Worm (Caenorhabditis elegans) whole organism, L1 larva: ENCODE results near the gene lin-36.
A peak's percentile ranks its signal among the peaks of the same experiment; 100 is the strongest.

Experiments used
- C04F5.9 ChIP-seq: sonication (generic microtip); optimal IDR thresholded peaks from 2 replicates; lab custom pipeline; 2016; ENCODE audit warnings: missing genetic modification characterization, missing compliant biosample characterization
- C16A3.4 ChIP-seq: fragments of 150-350 bp; optimal IDR thresholded peaks from 2 replicates; lab custom pipeline; 2014; ENCODE audit warnings: missing biosample characterization, missing genetic modification characterization
- C34B4.2 ChIP-seq: sonication (generic microtip); optimal IDR thresholded peaks from 2 replicates; lab custom pipeline; 2017; ENCODE audit warnings: mild to moderate bottlenecking, missing genetic modification characterization, missing compliant biosample characterization
- Y116A8C.19 ChIP-seq: sonication (generic microtip); optimal IDR thresholded peaks from 2 replicates; lab custom pipeline; 2016; ENCODE audit warnings: missing compliant biosample characterization, missing genetic modification characterization, borderline replicate concordance
- alr-1 ChIP-seq: fragments of 200-800 bp; sonication (Bioruptor generic); optimal IDR thresholded peaks from 2 replicates; lab custom pipeline; 2018; ENCODE audit warnings: borderline replicate concordance, mild to moderate bottlenecking, missing genetic modification characterization, missing compliant biosample characterization
- aly-2 ChIP-seq: fragments of 150-350 bp; optimal IDR thresholded peaks from 2 replicates; lab custom pipeline; 2014; ENCODE audit warnings: missing biosample characterization, missing genetic modification characterization
- ama-1 ChIP-seq: fragments of 150-350 bp; optimal IDR thresholded peaks from 2 replicates; lab custom pipeline; 2014
- blmp-1 ChIP-seq: fragments of 150-350 bp; optimal IDR thresholded peaks from 2 replicates; lab custom pipeline; 2014; ENCODE audit warnings: missing biosample characterization, missing genetic modification characterization
- ceh-8 ChIP-seq: fragments of 200-800 bp; sonication (Bioruptor generic); optimal IDR thresholded peaks from 2 replicates; lab custom pipeline; 2018; ENCODE audit warnings: mild to moderate bottlenecking, missing genetic modification characterization, moderate library complexity, missing compliant biosample characterization
- ceh-82 ChIP-seq, 3 experiments: fragments of 150-350 bp in 1 of 3; sonication (generic microtip) in 2 of 3; optimal IDR thresholded peaks; 2 replicates each; lab custom pipeline; 2014 to 2017; ENCODE audit warnings: missing biosample characterization in 3 of 3, missing genetic modification characterization in 3 of 3
- ceh-88 ChIP-seq: fragments of 200-800 bp; sonication (Bioruptor generic); IDR thresholded peaks from 2 replicates; pipeline ENCODE4 v1.3.6; 2022; ENCODE audit warnings: missing genetic modification characterization, missing compliant biosample characterization
- ceh-90 ChIP-seq: sonication (generic microtip); optimal IDR thresholded peaks from 2 replicates; lab custom pipeline; 2016; ENCODE audit warnings: missing genetic modification characterization, missing compliant biosample characterization
- dpl-1 ChIP-seq, 3 experiments: fragments of 150-350 bp in 2 of 3; sonication (generic microtip) in 1 of 3; optimal IDR thresholded peaks; 2 replicates each; lab custom pipeline; 2014 to 2017; ENCODE audit warnings: missing biosample characterization in 3 of 3, missing genetic modification characterization in 3 of 3, missing genetic modification reagents in 3 of 3
- efl-3 ChIP-seq: fragments of 200-800 bp; sonication (Bioruptor generic); optimal IDR thresholded peaks from 2 replicates; lab custom pipeline; 2018; ENCODE audit warnings: mild to moderate bottlenecking, missing genetic modification characterization, missing compliant biosample characterization
- egl-13 ChIP-seq: sonication (generic microtip); optimal IDR thresholded peaks from 2 replicates; lab custom pipeline; 2016; ENCODE audit warnings: missing genotype, missing genetic modification reagents, missing genetic modification characterization, missing compliant biosample characterization
- egl-27 ChIP-seq, 2 experiments: fragments of 150-350 bp in 1 of 2; sonication (generic microtip); optimal IDR thresholded peaks; 3 replicates each; lab custom pipeline; 2017 to 2018; ENCODE audit warnings: missing biosample characterization in 2 of 2, missing genetic modification characterization in 2 of 2, missing genetic modification reagents in 2 of 2
- elt-3 ChIP-seq, 6 experiments: fragments of 150-350 bp in 1 of 6; sonication (generic microtip); optimal IDR thresholded peaks; 2 replicates each; lab custom pipeline; 2017 to 2018; ENCODE audit warnings: missing biosample characterization in 6 of 6, missing genetic modification characterization in 6 of 6, inconsistent platforms in 1 of 6
- ets-5 ChIP-seq: fragments of 200-800 bp; sonication (Bioruptor generic); IDR thresholded peaks from 2 replicates; pipeline ENCODE4 v1.3.6; 2022; ENCODE audit warnings: missing genetic modification characterization, missing compliant biosample characterization
- fos-1 ChIP-seq: fragments of 150-350 bp; optimal IDR thresholded peaks from 2 replicates; lab custom pipeline; 2014; ENCODE audit warnings: missing biosample characterization, missing genetic modification characterization
- grh-1 ChIP-seq: fragments of 200-800 bp; sonication (Bioruptor generic); IDR thresholded peaks from 2 replicates; pipeline ENCODE4 v1.3.6; 2022; ENCODE audit warnings: missing genetic modification reagents, missing genetic modification characterization, missing compliant biosample characterization
- hlh-17 ChIP-seq: fragments of 200-800 bp; sonication (Bioruptor generic); optimal IDR thresholded peaks from 2 replicates; lab custom pipeline; 2018; ENCODE audit warnings: missing genetic modification characterization, mild to moderate bottlenecking, missing compliant biosample characterization, moderate library complexity, borderline replicate concordance
- hlh-4 ChIP-seq: sonication (generic microtip); optimal IDR thresholded peaks from 2 replicates; lab custom pipeline; 2016; ENCODE audit warnings: mild to moderate bottlenecking, missing genetic modification characterization, missing compliant biosample characterization
- hpl-2 ChIP-seq: fragments of 150-350 bp; optimal IDR thresholded peaks from 2 replicates; lab custom pipeline; 2014; ENCODE audit warnings: missing biosample characterization, missing genetic modification reagents, missing genetic modification characterization
- irx-1 ChIP-seq: sonication (generic microtip); optimal IDR thresholded peaks from 2 replicates; lab custom pipeline; 2016; ENCODE audit warnings: missing genetic modification characterization, missing compliant biosample characterization
- isw-1 ChIP-seq: fragments of 200-800 bp; sonication (Bioruptor generic); IDR thresholded peaks from 2 replicates; pipeline ENCODE4 v1.3.6; 2022; ENCODE audit warnings: missing genetic modification characterization, missing compliant biosample characterization
- lin-15B ChIP-seq: fragments of 150-350 bp; sonication (generic microtip); optimal IDR thresholded peaks from 3 replicates; lab custom pipeline; 2014; ENCODE audit warnings: missing biosample characterization, missing genetic modification characterization
- lin-35 ChIP-seq, 2 experiments: fragments of 150-350 bp; optimal IDR thresholded peaks; 2 replicates each; lab custom pipeline; 2014; ENCODE audit warnings: missing biosample characterization in 2 of 2, missing genetic modification characterization in 2 of 2, missing genetic modification reagents in 2 of 2
- lin-39 ChIP-seq: fragments of 150-350 bp; optimal IDR thresholded peaks from 2 replicates; lab custom pipeline; 2014; ENCODE audit warnings: missing biosample characterization, missing genetic modification reagents, missing genetic modification characterization
- mdl-1 ChIP-seq, 2 experiments: fragments of 150-350 bp; optimal IDR thresholded peaks; 2 replicates each; lab custom pipeline; 2014 to 2017; ENCODE audit warnings: missing biosample characterization in 2 of 2, missing genetic modification characterization in 2 of 2, inconsistent platforms in 1 of 2
- mef-2 ChIP-seq: fragments of 150-350 bp; optimal IDR thresholded peaks from 2 replicates; lab custom pipeline; 2014; ENCODE audit warnings: missing biosample characterization, missing genetic modification characterization
- mep-1 ChIP-seq: fragments of 150-350 bp; optimal IDR thresholded peaks from 2 replicates; lab custom pipeline; 2014; ENCODE audit warnings: missing biosample characterization, missing genetic modification characterization
- nhr-19 ChIP-seq: fragments of 200-800 bp; sonication (Bioruptor generic); conservative IDR thresholded peaks from 2 replicates; pipeline ENCODE4 v1.3.6; 2022; ENCODE audit warnings: missing genetic modification characterization, missing compliant biosample characterization
- nhr-84 ChIP-seq: sonication (generic microtip); optimal IDR thresholded peaks from 2 replicates; lab custom pipeline; 2017; ENCODE audit warnings: missing biosample characterization, missing genetic modification characterization
- nhr-85 ChIP-seq: sonication (generic microtip); peaks from one replicate; lab custom pipeline; 2016; ENCODE audit warnings: missing genetic modification characterization, inconsistent platforms, missing compliant biosample characterization
- pag-3 ChIP-seq: sonication (generic microtip); optimal IDR thresholded peaks from 2 replicates; lab custom pipeline; 2017; ENCODE audit warnings: missing genetic modification characterization, mild to moderate bottlenecking, missing compliant biosample characterization, antibody characterized with exemption, borderline replicate concordance; ENCODE audit not compliant: insufficient read depth
- pax-3 ChIP-seq: fragments of 200-800 bp; sonication (Bioruptor generic); optimal IDR thresholded peaks from 2 replicates; lab custom pipeline; 2018; ENCODE audit warnings: mild to moderate bottlenecking, missing genetic modification characterization, moderate library complexity, missing compliant biosample characterization
- skn-1 ChIP-seq: fragments of 150-350 bp; optimal IDR thresholded peaks from 2 replicates; lab custom pipeline; 2014; ENCODE audit warnings: missing biosample characterization, missing genetic modification characterization
- sox-4 ChIP-seq: sonication (generic microtip); optimal IDR thresholded peaks from 2 replicates; lab custom pipeline; 2016; ENCODE audit warnings: missing genetic modification characterization, missing compliant biosample characterization
- sptf-1 ChIP-seq: fragments of 150-350 bp; optimal IDR thresholded peaks from 2 replicates; lab custom pipeline; 2014; ENCODE audit warnings: missing biosample characterization, missing genetic modification characterization
- swsn-7 ChIP-seq: sonication (generic microtip); optimal IDR thresholded peaks from 2 replicates; lab custom pipeline; 2016; ENCODE audit warnings: missing genetic modification characterization, missing compliant biosample characterization
- tbx-2 ChIP-seq: sonication (generic microtip); optimal IDR thresholded peaks from 2 replicates; lab custom pipeline; 2016; ENCODE audit warnings: missing genetic modification characterization, missing compliant biosample characterization
- unc-130 ChIP-seq: fragments of 150-350 bp; optimal IDR thresholded peaks from 2 replicates; lab custom pipeline; 2017; ENCODE audit warnings: missing biosample characterization, missing genetic modification characterization, inconsistent platforms
- unc-86 ChIP-seq: sonication (generic microtip); optimal IDR thresholded peaks from 2 replicates; lab custom pipeline; 2016; ENCODE audit warnings: missing genetic modification characterization, missing compliant biosample characterization
- vab-15 ChIP-seq: sonication (generic microtip); optimal IDR thresholded peaks from 2 replicates; lab custom pipeline; 2017; ENCODE audit warnings: missing genotype, mild to moderate bottlenecking, missing genetic modification characterization, missing compliant biosample characterization
- zip-4 ChIP-seq: fragments of 200-800 bp; sonication (Bioruptor generic); optimal IDR thresholded peaks from 2 replicates; lab custom pipeline; 2018; ENCODE audit warnings: mild to moderate bottlenecking, missing genetic modification characterization, moderate library complexity, missing compliant biosample characterization
- ztf-11 ChIP-seq, 2 experiments: sonication (generic microtip); optimal IDR thresholded peaks; 2 replicates each; lab custom pipeline; 2016 to 2017; ENCODE audit warnings: missing genetic modification characterization in 2 of 2, missing biosample characterization in 1 of 2, missing compliant biosample characterization in 1 of 2
- ztf-4 ChIP-seq: fragments of 150-350 bp; optimal IDR thresholded peaks from 2 replicates; lab custom pipeline; 2014; ENCODE audit warnings: missing biosample characterization, missing genetic modification characterization

The lin-36 gene

DNA sequence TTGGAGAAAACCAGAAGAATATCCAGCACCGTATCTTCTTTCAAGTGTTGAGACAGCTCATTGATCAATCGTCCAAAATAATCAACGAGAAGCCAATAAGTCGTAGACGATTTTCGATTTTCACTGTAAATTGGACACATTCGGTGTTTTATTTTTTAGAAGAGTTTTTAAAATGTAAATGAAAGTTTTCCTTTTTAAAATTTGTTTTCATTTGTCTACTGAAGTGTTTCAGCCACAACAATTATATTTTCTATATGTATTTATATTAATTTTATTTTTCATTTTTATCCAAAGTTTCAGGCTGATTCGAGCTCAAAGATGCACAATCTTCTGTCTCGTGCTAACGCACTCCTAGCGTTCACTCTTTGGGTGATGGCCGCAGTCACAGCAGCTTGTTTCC is 24.0 kb upstream of the lin-36 start, which contains the start of gene spcs-3:
Gene spcs-3 (plus strand): TSS at position 301 of the 400 bp plus-strand sequence.
- no peak for TF ChIP-seq mep-1 (tag; lab: Kevin White, UChicago)
- no peak for TF ChIP-seq hpl-2 (GFP tag; lab: Kevin White, UChicago)
- no peak for TF ChIP-seq ceh-90
- TF ChIP-seq lin-15B (tag; lab: Kevin White, UChicago), result no peak
- no peak for TF ChIP-seq dpl-1 (GFP tag; optimal IDR thresholded peaks at IDR 0.05; lab: Kevin White, UChicago)
- no peak for TF ChIP-seq skn-1
- no peak for TF ChIP-seq tbx-2 (tag; lab: Kevin White, UChicago)
- TF ChIP-seq egl-13 (tag; lab: Kevin White, UChicago), result no peak
- TF ChIP-seq mdl-1 (tag; optimal IDR thresholded peaks at IDR 0.05; lab: Kevin White, UChicago), result no peak
- TF ChIP-seq sox-4 (tag; lab: Kevin White, UChicago), result no peak
- no peak for TF ChIP-seq C34B4.2 (tag; lab: Kevin White, UChicago)
- TF ChIP-seq egl-27 (tag; optimal IDR thresholded peaks at IDR 0.05; lab: Kevin White, UChicago), result no peak
- no peak for TF ChIP-seq grh-1 (GFP tag; lab: Robert Waterston, UW)
- TF ChIP-seq efl-3 (GFP tag; lab: Kevin White, UChicago), result no peak
- no peak for TF ChIP-seq pax-3
- no peak for TF ChIP-seq irx-1 (tag; lab: Kevin White, UChicago)
- TF ChIP-seq C04F5.9 (tag; lab: Kevin White, UChicago), result no peak
- no peak for TF ChIP-seq nhr-85 (tag; lab: Kevin White, UChicago)

- TF ChIP-seq swsn-7 (tag; lab: Kevin White, UChicago) (no peak), aly-2 (tag; lab: Kevin White, UChicago) (no peak), unc-86 (no peak), hlh-4 (tag; lab: Kevin White, UChicago) (no peak), egl-27 (tag; optimal IDR thresholded peaks at IDR 0.05; lab: Kevin White, UChicago) (no peak), ceh-88 (GFP tag; lab: Robert Waterston, UW) (no peak), C16A3.4 (tag; lab: Kevin White, UChicago) (no peak), C34B4.2 (tag; lab: Kevin White, UChicago) (no peak), ztf-11 (tag; optimal IDR thresholded peaks at IDR 0.05; lab: Kevin White, UChicago) (no peak), vab-15 (no peak), lin-15B (tag; lab: Kevin White, UChicago) (no peak), fos-1 (tag; lab: Kevin White, UChicago) (no peak), mef-2 (tag; lab: Kevin White, UChicago) (no peak), ama-1 (lab: Kevin White, UChicago) (no peak), mep-1 (tag; lab: Kevin White, UChicago) (no peak), lin-39 (no peak)
Measured at ce11 chrIII:8044187-8044586, 23.5 kb upstream of the lin-36 start, which contains the start of gene K12H4.5. Gene K12H4.5, plus strand, starts transcription at chrIII:8044487.

ce11 chrIII:8043784-8044183 is 23.1 kb upstream of the lin-36 start:
- TF ChIP-seq elt-3 (tag; optimal IDR thresholded peaks at IDR 0.05; lab: Kevin White, UChicago) (peak; percentile 6 to 98 (median 74)), sptf-1 (tag; lab: Kevin White, UChicago) (no peak), fos-1 (tag; lab: Kevin White, UChicago) (peak; percentile 98), zip-4 (GFP tag; lab: Kevin White, UChicago) (peak; percentile 49), unc-86 (peak; percentile 94), swsn-7 (tag; lab: Kevin White, UChicago) (peak; percentile 95), alr-1 (tag; lab: Kevin White, UChicago) (no peak), mep-1 (tag; lab: Kevin White, UChicago) (peak; percentile 98), ets-5 (GFP tag; lab: Robert Waterston, UW) (no peak), hlh-17 (GFP tag; lab: Kevin White, UChicago) (no peak), pag-3 (tag; lab: Kevin White, UChicago) (no peak), mdl-1 (tag; optimal IDR thresholded peaks at IDR 0.05; lab: Kevin White, UChicago) (peak in 1 of 2 experiments; percentile 91), C16A3.4 (tag; lab: Kevin White, UChicago) (peak; percentile 100), nhr-84 (tag; lab: Kevin White, UChicago) (no peak), efl-3 (GFP tag; lab: Kevin White, UChicago) (no peak), lin-15B (tag; lab: Kevin White, UChicago) (peak; percentile 98), isw-1 (GFP tag; lab: Robert Waterston, UW) (peak; percentile 96), unc-130 (tag; lab: Kevin White, UChicago) (peak; percentile 98), blmp-1 (tag; lab: Kevin White, UChicago) (peak; percentile 87), lin-35 (GFP tag; optimal IDR thresholded peaks at IDR 0.05; lab: Kevin White, UChicago) (peak; percentile 93 to 97), ceh-90 (peak; percentile 45), ama-1 (lab: Kevin White, UChicago) (no peak), hpl-2 (GFP tag; lab: Kevin White, UChicago) (peak; percentile 96), ceh-8 (peak; percentile 80), nhr-19 (GFP tag; lab: Robert Waterston, UW) (peak; percentile 94), ceh-82 (tag; optimal IDR thresholded peaks at IDR 0.05; lab: Kevin White, UChicago) (peak; percentile 99), ztf-4 (tag; lab: Kevin White, UChicago) (peak; percentile 87), Y116A8C.19 (peak; percentile 31)
